Worm (Caenorhabditis elegans) whole organism, L2 larva: ENCODE measurements around the gene col-76.

ENCODE experiments used
- R02D3.7 ChIP-seq: fragments of 150-350 bp; optimal IDR thresholded peaks from 2 replicates; lab custom pipeline; 2014; ENCODE audit warnings: missing biosample characterization, missing genetic modification characterization
- ZK546.5 ChIP-seq: sonication (generic microtip); optimal IDR thresholded peaks from 2 replicates; lab custom pipeline; 2017; ENCODE audit warnings: missing biosample characterization, missing genetic modification characterization
- alr-1 ChIP-seq: fragments of 150-350 bp; optimal IDR thresholded peaks from 2 replicates; lab custom pipeline; 2014; ENCODE audit warnings: missing biosample characterization, missing genetic modification characterization
- aly-2 ChIP-seq: fragments of 150-350 bp; optimal IDR thresholded peaks from 2 replicates; lab custom pipeline; 2014; ENCODE audit warnings: missing biosample characterization, missing genetic modification characterization
- ama-1 ChIP-seq: fragments of 150-350 bp; optimal IDR thresholded peaks from 2 replicates; lab custom pipeline; 2018; ENCODE audit warnings: inconsistent platforms
- ceh-16 ChIP-seq: fragments of 150-350 bp; optimal IDR thresholded peaks from 2 replicates; lab custom pipeline; 2014; ENCODE audit warnings: missing biosample characterization, missing genetic modification characterization
- ceh-82 ChIP-seq: fragments of 150-350 bp; optimal IDR thresholded peaks from 2 replicates; lab custom pipeline; 2014; ENCODE audit warnings: missing biosample characterization, missing genetic modification characterization
- crh-2 ChIP-seq: sonication (generic microtip); optimal IDR thresholded peaks from 2 replicates; lab custom pipeline; 2017; ENCODE audit warnings: missing biosample characterization, missing genetic modification characterization
- elt-1 ChIP-seq: fragments of 150-350 bp; optimal IDR thresholded peaks from 2 replicates; lab custom pipeline; 2014; ENCODE audit warnings: missing biosample characterization, missing genetic modification characterization
- fos-1 ChIP-seq: fragments of 150-350 bp; optimal IDR thresholded peaks from 2 replicates; lab custom pipeline; 2014; ENCODE audit warnings: missing biosample characterization, missing genetic modification characterization
- gmeb-1 ChIP-seq: fragments of 150-350 bp; optimal IDR thresholded peaks from 2 replicates; lab custom pipeline; 2014; ENCODE audit warnings: missing biosample characterization, missing genetic modification characterization
- lin-13 ChIP-seq: fragments of 150-350 bp; optimal IDR thresholded peaks from 2 replicates; lab custom pipeline; 2014; ENCODE audit warnings: missing biosample characterization, missing genetic modification reagents, missing genetic modification characterization
- lin-39 ChIP-seq: fragments of 150-350 bp; optimal IDR thresholded peaks from 2 replicates; lab custom pipeline; 2014; ENCODE audit warnings: missing biosample characterization, missing genetic modification reagents, missing genetic modification characterization
- mab-5 ChIP-seq: fragments of 150-350 bp; optimal IDR thresholded peaks from 2 replicates; lab custom pipeline; 2014; ENCODE audit warnings: missing biosample characterization, missing genetic modification characterization
- mbf-1 ChIP-seq: sonication (generic microtip); optimal IDR thresholded peaks from 2 replicates; lab custom pipeline; 2017; ENCODE audit warnings: missing biosample characterization, missing genetic modification characterization
- mdl-1 ChIP-seq, 2 experiments: fragments of 150-350 bp in 1 of 2; sonication (generic microtip) in 1 of 2; optimal IDR thresholded peaks; 2 replicates each; lab custom pipeline; 2017; ENCODE audit warnings: missing biosample characterization in 2 of 2, missing genetic modification characterization in 2 of 2
- nhr-10 ChIP-seq: sonication (generic microtip); optimal IDR thresholded peaks from 2 replicates; lab custom pipeline; 2017; ENCODE audit warnings: missing biosample characterization, missing genetic modification characterization
- nhr-11 ChIP-seq: fragments of 150-350 bp; optimal IDR thresholded peaks from 2 replicates; lab custom pipeline; 2014; ENCODE audit warnings: missing biosample characterization, missing genetic modification characterization
- nhr-12 ChIP-seq: fragments of 150-350 bp; optimal IDR thresholded peaks from 2 replicates; lab custom pipeline; 2014; ENCODE audit warnings: missing biosample characterization, missing genetic modification characterization
- nhr-129 ChIP-seq: fragments of 150-350 bp; optimal IDR thresholded peaks from 2 replicates; lab custom pipeline; 2014; ENCODE audit warnings: missing biosample characterization, missing genetic modification characterization
- nhr-21 ChIP-seq: fragments of 150-350 bp; optimal IDR thresholded peaks from 2 replicates; lab custom pipeline; 2014; ENCODE audit warnings: missing biosample characterization, missing genetic modification characterization
- nhr-237 ChIP-seq: fragments of 150-350 bp; optimal IDR thresholded peaks from 2 replicates; lab custom pipeline; 2014; ENCODE audit warnings: missing biosample characterization, missing genetic modification characterization
- nhr-25 ChIP-seq: fragments of 150-350 bp; sonication (generic microtip); optimal IDR thresholded peaks from 3 replicates; lab custom pipeline; 2014; ENCODE audit warnings: missing biosample characterization, missing genetic modification characterization
- nhr-77 ChIP-seq: fragments of 150-350 bp; optimal IDR thresholded peaks from 2 replicates; lab custom pipeline; 2014; ENCODE audit warnings: missing biosample characterization, missing genetic modification characterization
- peb-1 ChIP-seq: fragments of 150-350 bp; optimal IDR thresholded peaks from 2 replicates; lab custom pipeline; 2014; ENCODE audit warnings: missing biosample characterization, missing genetic modification characterization
- sem-4 ChIP-seq: fragments of 150-350 bp; optimal IDR thresholded peaks from 2 replicates; lab custom pipeline; 2014; ENCODE audit warnings: missing biosample characterization, missing genetic modification reagents, missing genetic modification characterization
- skn-1 ChIP-seq: sonication (generic microtip); optimal IDR thresholded peaks from 2 replicates; lab custom pipeline; 2017; ENCODE audit warnings: missing biosample characterization, missing genetic modification characterization
- sma-3 ChIP-seq: sonication (generic microtip); optimal IDR thresholded peaks from 2 replicates; lab custom pipeline; 2016; ENCODE audit warnings: missing genetic modification reagents, missing genetic modification characterization, missing compliant biosample characterization
- sma-9 ChIP-seq, 2 experiments: fragments of 150-350 bp in 1 of 2; sonication (generic microtip) in 1 of 2; optimal IDR thresholded peaks; 2 replicates each; lab custom pipeline; 2014 to 2016; ENCODE audit warnings: missing genetic modification characterization in 2 of 2, mild to moderate bottlenecking in 1 of 2, missing biosample characterization in 1 of 2, missing compliant biosample characterization in 1 of 2, missing genetic modification reagents in 1 of 2, moderate library complexity in 1 of 2
- unc-62 ChIP-seq: fragments of 150-350 bp; optimal IDR thresholded peaks from 2 replicates; lab custom pipeline; 2014; ENCODE audit warnings: missing biosample characterization, missing genetic modification reagents, missing genetic modification characterization
- zag-1 ChIP-seq: fragments of 150-350 bp; optimal IDR thresholded peaks from 2 replicates; lab custom pipeline; 2014; ENCODE audit warnings: missing biosample characterization, missing genetic modification characterization
- ztf-1 ChIP-seq: fragments of 200-800 bp; sonication (Bioruptor generic); conservative IDR thresholded peaks from 2 replicates; pipeline ENCODE4 v1.3.6; 2022; ENCODE audit warnings: missing genetic modification characterization, missing compliant biosample characterization
- ztf-11 ChIP-seq: sonication (generic microtip); optimal IDR thresholded peaks from 2 replicates; lab custom pipeline; 2017; ENCODE audit warnings: missing biosample characterization, missing genetic modification characterization
- ztf-4 ChIP-seq: fragments of 150-350 bp; optimal IDR thresholded peaks from 2 replicates; lab custom pipeline; 2014; ENCODE audit warnings: missing biosample characterization, missing genetic modification characterization

col-76 gene

ce11 chrII:8230976-8231375, 26.8 kb downstream of the col-76 start, which contains the start of gene M110.9:
TSS of gene M110.9 (plus strand) at chrII:8231276.
- TF ChIP-seq mbf-1 (tag; lab: Kevin White, UChicago) = no peak
- no peak for TF ChIP-seq mab-5
- TF ChIP-seq ZK546.5 (tag; lab: Kevin White, UChicago) = no peak
- no peak for TF ChIP-seq sem-4 (tag; lab: Kevin White, UChicago)
- no peak for TF ChIP-seq aly-2 (tag; lab: Kevin White, UChicago)
- TF ChIP-seq nhr-11 (tag; lab: Kevin White, UChicago) = no peak
- TF ChIP-seq lin-39 (tag; lab: Kevin White, UChicago) = no peak
- TF ChIP-seq mdl-1 (tag; optimal IDR thresholded peaks at IDR 0.05; lab: Kevin White, UChicago) = no peak
- no peak for TF ChIP-seq skn-1 (tag; lab: Kevin White, UChicago)
- TF ChIP-seq ztf-4 (tag; lab: Kevin White, UChicago) = no peak
- no peak for TF ChIP-seq ceh-82
- no peak for TF ChIP-seq crh-2 (tag; lab: Kevin White, UChicago)
- TF ChIP-seq fos-1 (tag; lab: Kevin White, UChicago) = no peak

ce11 chrII:8232489-8232888, 28.4 kb downstream of the col-76 start, which contains the start of gene M110.7:
TSS of gene M110.7 (plus strand) at chrII:8232789.
- TF ChIP-seq ceh-16 (tag; lab: Kevin White, UChicago) (no peak), ztf-4 (tag; lab: Kevin White, UChicago) (no peak)

ce11 chrII:8238155-8238554, 34.0 kb downstream of the col-76 start, which contains the start of gene nlp-5:
TSS of gene nlp-5 (plus strand) at chrII:8238455.
- TF ChIP-seq elt-1 (no peak), ztf-1 (no peak), nhr-21 (tag; lab: Kevin White, UChicago) (no peak), nhr-237 (no peak), nhr-10 (tag; lab: Kevin White, UChicago) (no peak), sma-9 (GFP tag; optimal IDR thresholded peaks at IDR 0.05; lab: Kevin White, UChicago) (no peak), sma-9 (tag; optimal IDR thresholded peaks at IDR 0.05; lab: Kevin White, UChicago) (no peak), peb-1 (tag; lab: Kevin White, UChicago) (no peak), aly-2 (tag; lab: Kevin White, UChicago) (no peak), ceh-16 (tag; lab: Kevin White, UChicago) (no peak), nhr-129 (tag; lab: Kevin White, UChicago) (no peak), crh-2 (tag; lab: Kevin White, UChicago) (no peak), lin-39 (tag; lab: Kevin White, UChicago) (no peak), R02D3.7 (tag; lab: Kevin White, UChicago) (no peak), lin-13 (GFP tag; lab: Kevin White, UChicago) (no peak)

ce11 chrII:8246476-8246875, 42.3 kb downstream of the col-76 start, which contains the start of gene F35C11.3:
TSS of gene F35C11.3 (plus strand) at chrII:8246776.
- TF ChIP-seq ztf-1 (no peak), ama-1 (no peak), nhr-25 (tag; lab: Kevin White, UChicago) (no peak), sma-9 (GFP tag; optimal IDR thresholded peaks at IDR 0.05; lab: Kevin White, UChicago) (no peak), sma-9 (tag; optimal IDR thresholded peaks at IDR 0.05; lab: Kevin White, UChicago) (no peak), fos-1 (tag; lab: Kevin White, UChicago) (no peak), nhr-12 (tag; lab: Kevin White, UChicago) (no peak), alr-1 (tag; lab: Kevin White, UChicago) (no peak), lin-39 (tag; lab: Kevin White, UChicago) (no peak), mdl-1 (tag; optimal IDR thresholded peaks at IDR 0.05; lab: Kevin White, UChicago) (no peak), nhr-77 (tag; lab: Kevin White, UChicago) (no peak), zag-1 (no peak), nhr-11 (tag; lab: Kevin White, UChicago) (no peak), ztf-11 (tag; lab: Kevin White, UChicago) (no peak)

- TF ChIP-seq nhr-129 (tag; lab: Kevin White, UChicago) = peak; percentile 2
- TF ChIP-seq unc-62 = no peak
- peak; percentile 98 for TF ChIP-seq fos-1 (tag; lab: Kevin White, UChicago)
- no peak for TF ChIP-seq lin-39 (tag; lab: Kevin White, UChicago)
- peak; percentile 37 for TF ChIP-seq gmeb-1 (tag; lab: Kevin White, UChicago)
- peak; percentile 31 for TF ChIP-seq sma-3 (GFP tag; lab: Kevin White, UChicago)
These were observed 44.6 kb downstream of the col-76 start, which contains the start of the genes F35C11.2 and F35C11.4 for ce11 chrII:8248745-8249144. TSS of gene F35C11.2 (minus strand) at chrII:8248834. TSS of gene F35C11.4 (plus strand) at chrII:8249004.
